Worm (Caenorhabditis elegans) whole organism, L1 larva: ENCODE data around the gene E02H4.6.

Experiments used
- ama-1 ChIP-seq: fragments of 150-350 bp; optimal IDR thresholded peaks from 2 replicates; lab custom pipeline; 2014
- blmp-1 ChIP-seq: fragments of 150-350 bp; optimal IDR thresholded peaks from 2 replicates; lab custom pipeline; 2014; ENCODE audit warnings: missing biosample characterization, missing genetic modification characterization
- ceh-82 ChIP-seq, 3 experiments: fragments of 150-350 bp in 1 of 3; sonication (generic microtip) in 2 of 3; optimal IDR thresholded peaks; 2 replicates each; lab custom pipeline; 2014 to 2017; ENCODE audit warnings: missing biosample characterization in 3 of 3, missing genetic modification characterization in 3 of 3
- ceh-88 ChIP-seq: fragments of 200-800 bp; sonication (Bioruptor generic); IDR thresholded peaks from 2 replicates; pipeline ENCODE4 v1.3.6; 2022; ENCODE audit warnings: missing genetic modification characterization, missing compliant biosample characterization
- dpl-1 ChIP-seq, 3 experiments: fragments of 150-350 bp in 2 of 3; sonication (generic microtip) in 1 of 3; optimal IDR thresholded peaks; 2 replicates each; lab custom pipeline; 2014 to 2017; ENCODE audit warnings: missing biosample characterization in 3 of 3, missing genetic modification characterization in 3 of 3, missing genetic modification reagents in 3 of 3
- efl-1 ChIP-seq, 4 experiments: fragments of 150-350 bp; optimal IDR thresholded peaks in 3 of 4; peaks in 1 of 4; 1 replicate in 1 of 4; 2 replicates in 3 of 4; lab custom pipeline; 2014; ENCODE audit warnings: missing biosample characterization in 2 of 4, missing genetic modification characterization in 2 of 4, missing genetic modification reagents in 2 of 4
- egl-13 ChIP-seq: sonication (generic microtip); optimal IDR thresholded peaks from 2 replicates; lab custom pipeline; 2016; ENCODE audit warnings: missing genotype, missing genetic modification reagents, missing genetic modification characterization, missing compliant biosample characterization
- elt-3 ChIP-seq, 6 experiments: fragments of 150-350 bp in 1 of 6; sonication (generic microtip); optimal IDR thresholded peaks; 2 replicates each; lab custom pipeline; 2017 to 2018; ENCODE audit warnings: missing biosample characterization in 6 of 6, missing genetic modification characterization in 6 of 6, inconsistent platforms in 1 of 6
- ets-5 ChIP-seq: fragments of 200-800 bp; sonication (Bioruptor generic); IDR thresholded peaks from 2 replicates; pipeline ENCODE4 v1.3.6; 2022; ENCODE audit warnings: missing genetic modification characterization, missing compliant biosample characterization
- hlh-17 ChIP-seq: fragments of 200-800 bp; sonication (Bioruptor generic); optimal IDR thresholded peaks from 2 replicates; lab custom pipeline; 2018; ENCODE audit warnings: missing genetic modification characterization, mild to moderate bottlenecking, missing compliant biosample characterization, moderate library complexity, borderline replicate concordance
- hlh-4 ChIP-seq: sonication (generic microtip); optimal IDR thresholded peaks from 2 replicates; lab custom pipeline; 2016; ENCODE audit warnings: mild to moderate bottlenecking, missing genetic modification characterization, missing compliant biosample characterization
- hpl-2 ChIP-seq: fragments of 150-350 bp; optimal IDR thresholded peaks from 2 replicates; lab custom pipeline; 2014; ENCODE audit warnings: missing biosample characterization, missing genetic modification reagents, missing genetic modification characterization
- jun-1 ChIP-seq: fragments of 150-350 bp; optimal IDR thresholded peaks from 2 replicates; lab custom pipeline; 2014; ENCODE audit warnings: missing biosample characterization, missing genetic modification reagents, missing genetic modification characterization
- lin-14 ChIP-seq: fragments of 200-800 bp; sonication (Bioruptor generic); optimal IDR thresholded peaks from 2 replicates; lab custom pipeline; 2018; ENCODE audit warnings: mild to moderate bottlenecking, missing genetic modification characterization, moderate library complexity, missing compliant biosample characterization
- lin-35 ChIP-seq, 2 experiments: fragments of 150-350 bp; optimal IDR thresholded peaks; 2 replicates each; lab custom pipeline; 2014; ENCODE audit warnings: missing biosample characterization in 2 of 2, missing genetic modification characterization in 2 of 2, missing genetic modification reagents in 2 of 2
- lin-39 ChIP-seq: fragments of 150-350 bp; optimal IDR thresholded peaks from 2 replicates; lab custom pipeline; 2014; ENCODE audit warnings: missing biosample characterization, missing genetic modification reagents, missing genetic modification characterization
- lsy-2 ChIP-seq, 2 experiments: fragments of 150-350 bp; optimal IDR thresholded peaks; 2 replicates each; lab custom pipeline; 2014; ENCODE audit warnings: missing biosample characterization in 2 of 2, missing genetic modification characterization in 2 of 2
- mab-9 ChIP-seq: fragments of 200-800 bp; sonication (Bioruptor generic); IDR thresholded peaks from 2 replicates; pipeline ENCODE4 v1.3.6; 2022; ENCODE audit warnings: missing genetic modification reagents, missing genetic modification characterization, missing compliant biosample characterization
- mdl-1 ChIP-seq, 2 experiments: fragments of 150-350 bp; optimal IDR thresholded peaks; 2 replicates each; lab custom pipeline; 2014 to 2017; ENCODE audit warnings: missing biosample characterization in 2 of 2, missing genetic modification characterization in 2 of 2, inconsistent platforms in 1 of 2
- mep-1 ChIP-seq: fragments of 150-350 bp; optimal IDR thresholded peaks from 2 replicates; lab custom pipeline; 2014; ENCODE audit warnings: missing biosample characterization, missing genetic modification characterization
- nhr-12 ChIP-seq: sonication (generic microtip); optimal IDR thresholded peaks from 2 replicates; lab custom pipeline; 2017; ENCODE audit warnings: missing biosample characterization, missing genetic modification characterization
- nhr-20 ChIP-seq: sonication (generic microtip); optimal IDR thresholded peaks from 2 replicates; lab custom pipeline; 2016; ENCODE audit warnings: mild to moderate bottlenecking, missing genetic modification characterization, missing compliant biosample characterization
- nhr-47 ChIP-seq: sonication (generic microtip); optimal IDR thresholded peaks from 2 replicates; lab custom pipeline; 2016; ENCODE audit warnings: mild to moderate bottlenecking, missing genetic modification characterization, moderate library complexity, missing compliant biosample characterization
- nhr-71 ChIP-seq: sonication (generic microtip); optimal IDR thresholded peaks from 2 replicates; lab custom pipeline; 2016; ENCODE audit warnings: mild to moderate bottlenecking, missing genetic modification characterization, moderate library complexity, missing compliant biosample characterization
- pax-3 ChIP-seq: fragments of 200-800 bp; sonication (Bioruptor generic); optimal IDR thresholded peaks from 2 replicates; lab custom pipeline; 2018; ENCODE audit warnings: mild to moderate bottlenecking, missing genetic modification characterization, moderate library complexity, missing compliant biosample characterization
- pqm-1 ChIP-seq: sonication (generic microtip); optimal IDR thresholded peaks from 3 replicates; lab custom pipeline; 2017; ENCODE audit warnings: missing biosample characterization, missing genetic modification characterization
- rnt-1 ChIP-seq: sonication (generic microtip); optimal IDR thresholded peaks from 2 replicates; lab custom pipeline; 2016; ENCODE audit warnings: mild to moderate bottlenecking, missing genetic modification characterization, moderate library complexity, missing compliant biosample characterization
- snu-23 ChIP-seq: sonication (generic microtip); optimal IDR thresholded peaks from 2 replicates; lab custom pipeline; 2016; ENCODE audit warnings: missing genetic modification characterization, missing compliant biosample characterization
- sox-4 ChIP-seq: sonication (generic microtip); optimal IDR thresholded peaks from 2 replicates; lab custom pipeline; 2016; ENCODE audit warnings: missing genetic modification characterization, missing compliant biosample characterization
- sptf-1 ChIP-seq: fragments of 150-350 bp; optimal IDR thresholded peaks from 2 replicates; lab custom pipeline; 2014; ENCODE audit warnings: missing biosample characterization, missing genetic modification characterization
- swsn-7 ChIP-seq: sonication (generic microtip); optimal IDR thresholded peaks from 2 replicates; lab custom pipeline; 2016; ENCODE audit warnings: missing genetic modification characterization, missing compliant biosample characterization
- vab-15 ChIP-seq: sonication (generic microtip); optimal IDR thresholded peaks from 2 replicates; lab custom pipeline; 2017; ENCODE audit warnings: missing genotype, mild to moderate bottlenecking, missing genetic modification characterization, missing compliant biosample characterization
- zip-4 ChIP-seq: fragments of 200-800 bp; sonication (Bioruptor generic); optimal IDR thresholded peaks from 2 replicates; lab custom pipeline; 2018; ENCODE audit warnings: mild to moderate bottlenecking, missing genetic modification characterization, moderate library complexity, missing compliant biosample characterization
- ztf-11 ChIP-seq, 2 experiments: sonication (generic microtip); optimal IDR thresholded peaks; 2 replicates each; lab custom pipeline; 2016 to 2017; ENCODE audit warnings: missing genetic modification characterization in 2 of 2, missing biosample characterization in 1 of 2, missing compliant biosample characterization in 1 of 2
- ztf-4 ChIP-seq: fragments of 150-350 bp; optimal IDR thresholded peaks from 2 replicates; lab custom pipeline; 2014; ENCODE audit warnings: missing biosample characterization, missing genetic modification characterization

The E02H4.6 gene

ce11 chrX:14241531-14241930 is 10.4 kb downstream of the E02H4.6 start:
- no peak for TF ChIP-seq snu-23 (GFP tag; lab: Kevin White, UChicago)

ce11 chrX:14240205-14240604 is 11.7 kb downstream of the E02H4.6 start:
- TF ChIP-seq mab-9 (GFP tag; lab: Robert Waterston, UW) = no peak
- TF ChIP-seq lin-39 (tag; lab: Kevin White, UChicago) = no peak
- no peak for TF ChIP-seq sptf-1 (tag; lab: Kevin White, UChicago)
- TF ChIP-seq blmp-1 (tag; lab: Kevin White, UChicago) = no peak
- no peak for TF ChIP-seq elt-3 (tag; optimal IDR thresholded peaks at IDR 0.05; lab: Kevin White, UChicago)
- no peak for TF ChIP-seq ztf-4
- no peak for TF ChIP-seq ztf-11 (tag; optimal IDR thresholded peaks at IDR 0.05; lab: Kevin White, UChicago)
- TF ChIP-seq hlh-4 (tag; lab: Kevin White, UChicago) = no peak
- no peak for TF ChIP-seq zip-4 (GFP tag; lab: Kevin White, UChicago)
- TF ChIP-seq sox-4 (tag; lab: Kevin White, UChicago) = no peak

DNA sequence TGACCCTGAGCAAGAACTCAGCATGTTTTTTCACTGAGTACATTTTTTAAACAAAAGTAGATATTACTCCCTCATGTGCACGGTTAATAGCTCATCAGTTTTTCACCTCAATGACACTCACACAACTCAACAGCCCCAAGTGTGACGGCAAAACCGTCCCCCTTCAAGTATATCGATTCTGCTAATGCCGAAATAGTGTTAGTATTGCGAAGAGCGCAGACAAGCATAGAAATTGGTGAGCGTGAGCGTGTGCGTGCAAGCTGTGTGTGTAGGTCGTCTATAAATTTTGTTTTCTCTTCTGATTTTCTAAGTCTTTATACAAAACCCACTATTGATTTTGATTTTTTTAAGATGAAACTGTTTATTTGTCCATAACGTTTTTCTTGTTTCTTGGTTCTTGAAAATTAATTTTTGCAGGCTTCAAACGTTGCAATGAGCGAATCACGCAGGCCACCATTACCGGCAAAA is 13.6 kb downstream of the E02H4.6 start, which contains the start of gene K04C1.2:
TSS of gene K04C1.2 (plus strand) at position 418 of the 468 bp plus-strand sequence.
- TF ChIP-seq lin-39 (tag; lab: Kevin White, UChicago) (no peak), hpl-2 (GFP tag; lab: Kevin White, UChicago) (no peak), lin-35 (GFP tag; optimal IDR thresholded peaks at IDR 0.05; lab: Kevin White, UChicago) (peak; percentile 32 to 68), jun-1 (tag; lab: Kevin White, UChicago) (no peak), nhr-47 (peak; percentile 6), snu-23 (GFP tag; lab: Kevin White, UChicago) (peak; percentile 59), ceh-88 (GFP tag; lab: Robert Waterston, UW) (no peak), hlh-17 (GFP tag; lab: Kevin White, UChicago) (no peak), mep-1 (tag; lab: Kevin White, UChicago) (peak; percentile 38), mdl-1 (tag; optimal IDR thresholded peaks at IDR 0.05; lab: Kevin White, UChicago) (peak in 1 of 2 experiments; percentile 22), egl-13 (tag; lab: Kevin White, UChicago) (no peak), rnt-1 (tag; lab: Kevin White, UChicago) (peak; percentile 52), lsy-2 (tag; optimal IDR thresholded peaks at IDR 0.05; lab: Kevin White, UChicago) (peak; percentile 36 to 38), pax-3 (no peak), vab-15 (tag; lab: Kevin White, UChicago) (no peak), blmp-1 (tag; lab: Kevin White, UChicago) (peak; percentile 20), ceh-82 (tag; optimal IDR thresholded peaks at IDR 0.05; lab: Kevin White, UChicago) (peak in 1 of 3 experiments; percentile 52), lin-14 (GFP tag; lab: Kevin White, UChicago) (peak; percentile 52), elt-3 (tag; optimal IDR thresholded peaks at IDR 0.05; lab: Kevin White, UChicago) (peak in 1 of 6 experiments; percentile 5), nhr-20 (tag; lab: Kevin White, UChicago) (peak; percentile 24), pqm-1 (tag; lab: Kevin White, UChicago) (no peak), efl-1 (optimal IDR thresholded peaks at IDR 0.05; lab: Kevin White, UChicago) (peak; percentile 10 to 20), efl-1 (GFP tag; optimal IDR thresholded peaks at IDR 0.05 in 1 of 2; lab: Kevin White, UChicago) (peak in 1 of 2 experiments; percentile 33), nhr-71 (peak; percentile 33), ets-5 (GFP tag; lab: Robert Waterston, UW) (no peak), dpl-1 (GFP tag; optimal IDR thresholded peaks at IDR 0.05; lab: Kevin White, UChicago) (peak in 1 of 3 experiments; percentile 35), ama-1 (lab: Kevin White, UChicago) (no peak), swsn-7 (tag; lab: Kevin White, UChicago) (peak; percentile 24), nhr-12 (tag; lab: Kevin White, UChicago) (no peak)
